Fruit fly (Drosophila melanogaster): ENCODE measurements around the gene RpS14b.

DNA sequence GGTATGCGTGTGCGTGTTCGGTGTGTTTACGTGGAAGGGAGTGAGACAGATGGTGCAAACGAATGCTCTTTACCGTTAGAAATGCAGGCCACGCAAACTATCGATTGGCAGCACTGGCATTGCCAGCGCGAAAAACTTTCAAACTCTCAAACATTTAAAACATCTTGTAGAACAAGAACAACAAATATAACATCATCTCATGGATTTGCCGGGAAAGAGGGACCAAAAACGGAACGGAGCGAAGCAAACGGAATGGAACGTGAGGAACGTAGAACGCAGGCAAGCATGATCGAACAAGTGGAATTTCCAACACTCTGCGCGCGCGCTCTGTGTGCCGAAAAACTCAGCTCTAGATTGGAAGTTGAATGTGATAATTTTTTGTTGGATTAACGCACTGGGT is 24.8 kb downstream of the RpS14b start:
- no peak for TF ChIP-seq EcR (GFP tag; optimal IDR thresholded peaks at IDR 0.05)
- TF ChIP-seq Dll (optimal IDR thresholded peaks at IDR 0.05) = no peak
